Worm (Caenorhabditis elegans) whole organism, L3 larva: ENCODE measurements around the gene F09E5.3.

ENCODE experiments used
- R02D3.7 ChIP-seq: fragments of 150-350 bp; optimal IDR thresholded peaks from 2 replicates; lab custom pipeline; 2014; ENCODE audit warnings: missing biosample characterization, missing genetic modification characterization
- ZK546.5 ChIP-seq: sonication (generic microtip); optimal IDR thresholded peaks from 2 replicates; lab custom pipeline; 2017; ENCODE audit warnings: missing biosample characterization, missing genetic modification characterization
- aly-2 ChIP-seq: fragments of 150-350 bp; optimal IDR thresholded peaks from 2 replicates; lab custom pipeline; 2014; ENCODE audit warnings: missing biosample characterization, missing genetic modification characterization
- ama-1 ChIP-seq: fragments of 150-350 bp; optimal IDR thresholded peaks from 2 replicates; lab custom pipeline; 2018
- ceh-16 ChIP-seq: sonication (generic microtip); optimal IDR thresholded peaks from 2 replicates; lab custom pipeline; 2017; ENCODE audit warnings: missing biosample characterization, missing genetic modification characterization
- ceh-82 ChIP-seq: fragments of 150-350 bp; optimal IDR thresholded peaks from 2 replicates; lab custom pipeline; 2014; ENCODE audit warnings: missing biosample characterization, missing genetic modification characterization
- ceh-9 ChIP-seq: sonication (generic microtip); optimal IDR thresholded peaks from 2 replicates; lab custom pipeline; 2018; ENCODE audit warnings: missing biosample characterization, missing genetic modification characterization
- elt-1 ChIP-seq: fragments of 150-350 bp; optimal IDR thresholded peaks from 2 replicates; lab custom pipeline; 2014; ENCODE audit warnings: missing biosample characterization, missing genetic modification characterization
- elt-2 ChIP-seq: sonication (generic microtip); optimal IDR thresholded peaks from 2 replicates; lab custom pipeline; 2016; ENCODE audit warnings: missing genetic modification reagents, mild to moderate bottlenecking, missing genetic modification characterization, missing compliant biosample characterization
- elt-3 ChIP-seq, 3 experiments: fragments of 150-350 bp in 1 of 3; sonication (generic microtip) in 2 of 3; optimal IDR thresholded peaks; 2 replicates in 2 of 3; 4 replicates in 1 of 3; lab custom pipeline; 2014 to 2017; ENCODE audit warnings: missing biosample characterization in 3 of 3, missing genetic modification characterization in 3 of 3
- eor-1 ChIP-seq, 2 experiments: fragments of 150-350 bp; optimal IDR thresholded peaks; 2 replicates each; lab custom pipeline; 2014 to 2018; ENCODE audit warnings: missing biosample characterization in 2 of 2, missing genetic modification characterization in 2 of 2
- fkh-10 ChIP-seq: sonication (generic microtip); optimal IDR thresholded peaks from 2 replicates; lab custom pipeline; 2017; ENCODE audit warnings: missing biosample characterization, missing genetic modification reagents, missing genetic modification characterization
- fos-1 ChIP-seq: fragments of 150-350 bp; optimal IDR thresholded peaks from 2 replicates; lab custom pipeline; 2014; ENCODE audit warnings: missing biosample characterization, missing genetic modification characterization
- hmg-11 ChIP-seq: sonication (generic microtip); optimal IDR thresholded peaks from 2 replicates; lab custom pipeline; 2016; ENCODE audit warnings: missing genetic modification characterization, missing compliant biosample characterization
- jun-1 ChIP-seq: fragments of 150-350 bp; optimal IDR thresholded peaks from 2 replicates; lab custom pipeline; 2014; ENCODE audit warnings: missing biosample characterization, missing genetic modification reagents, missing genetic modification characterization
- mdl-1 ChIP-seq: fragments of 150-350 bp; optimal IDR thresholded peaks from 2 replicates; lab custom pipeline; 2014; ENCODE audit warnings: missing biosample characterization, missing genetic modification characterization
- nhr-11 ChIP-seq: fragments of 150-350 bp; optimal IDR thresholded peaks from 2 replicates; lab custom pipeline; 2014; ENCODE audit warnings: missing biosample characterization, missing genetic modification characterization
- nhr-12 ChIP-seq: fragments of 150-350 bp; optimal IDR thresholded peaks from 2 replicates; lab custom pipeline; 2014; ENCODE audit warnings: missing biosample characterization, missing genetic modification characterization
- nhr-237 ChIP-seq: fragments of 150-350 bp; optimal IDR thresholded peaks from 2 replicates; lab custom pipeline; 2014; ENCODE audit warnings: missing biosample characterization, missing genetic modification characterization
- nhr-25 ChIP-seq: sonication (generic microtip); optimal IDR thresholded peaks from 2 replicates; lab custom pipeline; 2017; ENCODE audit warnings: missing biosample characterization, missing genetic modification characterization
- nhr-43 ChIP-seq: sonication (generic microtip); optimal IDR thresholded peaks from 2 replicates; lab custom pipeline; 2016; ENCODE audit warnings: mild to moderate bottlenecking, missing genetic modification characterization, missing compliant biosample characterization; ENCODE audit not compliant: poor library complexity, severe bottlenecking
- nhr-67 ChIP-seq: fragments of 150-350 bp; optimal IDR thresholded peaks from 2 replicates; lab custom pipeline; 2014; ENCODE audit warnings: missing biosample characterization, missing genetic modification characterization
- nhr-76 ChIP-seq: fragments of 150-350 bp; sonication (generic microtip); optimal IDR thresholded peaks from 5 replicates; lab custom pipeline; 2014; ENCODE audit warnings: missing biosample characterization, missing genetic modification characterization
- nhr-77 ChIP-seq: fragments of 150-350 bp; optimal IDR thresholded peaks from 2 replicates; lab custom pipeline; 2014; ENCODE audit warnings: missing biosample characterization, missing genetic modification characterization
- pha-4 ChIP-seq: fragments of 150-350 bp; optimal IDR thresholded peaks from 2 replicates; lab custom pipeline; 2014; ENCODE audit warnings: missing biosample characterization, missing genetic modification reagents, missing genetic modification characterization
- pqm-1 ChIP-seq: fragments of 150-350 bp; optimal IDR thresholded peaks from 2 replicates; lab custom pipeline; 2017; ENCODE audit warnings: missing biosample characterization, missing genetic modification characterization, inconsistent platforms
- sea-2 ChIP-seq: fragments of 150-350 bp; sonication (generic microtip); optimal IDR thresholded peaks from 4 replicates; lab custom pipeline; 2014; ENCODE audit warnings: missing biosample characterization, missing genetic modification reagents, missing genetic modification characterization
- skn-1 ChIP-seq: fragments of 150-350 bp; optimal IDR thresholded peaks from 2 replicates; lab custom pipeline; 2014; ENCODE audit warnings: missing biosample characterization, missing genetic modification characterization
- snpc-4 ChIP-seq: fragments of 150-350 bp; optimal IDR thresholded peaks from 2 replicates; lab custom pipeline; 2014; ENCODE audit warnings: missing biosample characterization, missing genetic modification characterization
- unc-62 ChIP-seq: fragments of 150-350 bp; sonication (generic microtip); optimal IDR thresholded peaks from 4 replicates; lab custom pipeline; 2014; ENCODE audit warnings: missing biosample characterization, missing genetic modification reagents, missing genetic modification characterization
- zag-1 ChIP-seq: fragments of 150-350 bp; optimal IDR thresholded peaks from 2 replicates; lab custom pipeline; 2014; ENCODE audit warnings: missing biosample characterization, missing genetic modification characterization
- ztf-11 ChIP-seq: fragments of 150-350 bp; optimal IDR thresholded peaks from 2 replicates; lab custom pipeline; 2014; ENCODE audit warnings: missing biosample characterization, missing genetic modification characterization
- ztf-4 ChIP-seq: fragments of 150-350 bp; optimal IDR thresholded peaks from 2 replicates; lab custom pipeline; 2014; ENCODE audit warnings: missing biosample characterization, missing genetic modification characterization

The F09E5.3 gene

DNA sequence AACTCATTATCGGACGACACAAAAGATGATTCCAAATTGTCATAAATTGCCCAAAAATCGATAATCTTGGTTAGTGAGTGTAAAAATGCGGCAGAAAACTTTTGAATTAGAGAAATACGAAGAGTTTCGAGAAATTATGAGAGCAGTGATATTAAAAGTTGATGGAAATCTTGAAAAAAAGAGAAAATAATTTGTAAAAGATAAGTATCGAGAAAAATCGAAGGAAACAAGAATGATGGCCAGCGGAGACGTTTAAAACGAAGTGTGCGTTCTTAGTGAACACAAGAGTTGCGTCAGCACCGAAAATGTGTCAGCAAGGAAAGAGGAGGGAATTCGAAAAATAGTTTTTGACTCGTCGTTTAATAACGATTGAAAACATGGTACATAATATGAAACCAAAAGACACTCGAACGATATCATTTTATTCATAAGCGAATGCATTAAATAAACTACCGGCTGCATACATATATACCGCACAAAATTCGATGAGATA lies 16.1 kb downstream of the F09E5.3 start, which contains the start of gene ndx-6 (continued):
- TF ChIP-seq pqm-1 (tag; lab: Kevin White, UChicago) (peak; percentile 29), fos-1 (tag; lab: Kevin White, UChicago) (no peak), sea-2 (GFP tag; lab: Kevin White, UChicago) (no peak), ceh-82 (tag; lab: Kevin White, UChicago) (peak; percentile 11), ama-1 (lab: Kevin White, UChicago) (peak; percentile 73), nhr-67 (tag; lab: Kevin White, UChicago) (no peak), elt-1 (tag; lab: Kevin White, UChicago) (no peak), ztf-11 (tag; lab: Kevin White, UChicago) (no peak), nhr-237 (tag; lab: Kevin White, UChicago) (no peak), aly-2 (tag; lab: Kevin White, UChicago) (peak; percentile 5), ZK546.5 (tag; lab: Kevin White, UChicago) (no peak), nhr-25 (peak; percentile 92), nhr-11 (tag; lab: Kevin White, UChicago) (no peak), ztf-4 (peak; percentile 58), pha-4 (tag; lab: Kevin White, UChicago) (peak; percentile 90), nhr-12 (tag; lab: Kevin White, UChicago) (no peak), ceh-16 (tag; lab: Kevin White, UChicago) (no peak)

DNA sequence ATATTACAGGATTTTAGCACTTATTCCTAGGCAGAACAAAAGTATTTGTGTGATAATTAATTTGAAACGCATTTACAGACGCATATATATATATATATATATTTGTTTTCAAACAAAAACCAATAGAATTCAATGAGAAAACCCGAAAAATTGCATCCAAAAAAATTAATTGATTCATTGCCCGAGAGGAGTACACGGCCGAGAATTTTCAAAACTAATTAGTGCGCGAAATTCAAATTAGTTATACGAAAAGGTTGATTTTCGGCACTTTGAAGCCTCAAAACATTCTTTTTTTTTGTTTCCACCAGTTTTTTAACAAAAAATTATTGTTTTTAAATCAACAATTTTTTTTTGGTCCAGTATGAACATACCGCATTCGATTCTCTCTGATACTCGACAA lies 17.6 kb downstream of the F09E5.3 start:
- TF ChIP-seq nhr-43 (tag; lab: Kevin White, UChicago) = no peak
- no peak for TF ChIP-seq unc-62 (GFP tag; lab: Kevin White, UChicago)
- TF ChIP-seq ZK546.5 (tag; lab: Kevin White, UChicago) = no peak
- no peak for TF ChIP-seq ceh-9 (tag; lab: Kevin White, UChicago)
- no peak for TF ChIP-seq fos-1 (tag; lab: Kevin White, UChicago)
- TF ChIP-seq skn-1 (tag; lab: Kevin White, UChicago) = no peak
- TF ChIP-seq, all 47 proteins: peak for 0

ce11 chrII:5393090-5393489 lies 19.3 kb downstream of the F09E5.3 start, which contains the start of gene brap-2:
Gene brap-2 (minus strand): TSS chrII:5393190.
- no peak for TF ChIP-seq aly-2 (tag; lab: Kevin White, UChicago)
- TF ChIP-seq nhr-76 (tag; lab: Kevin White, UChicago) = no peak
- TF ChIP-seq nhr-237 (tag; lab: Kevin White, UChicago) = no peak
- no peak for TF ChIP-seq elt-2 (tag; lab: Kevin White, UChicago)

DNA sequence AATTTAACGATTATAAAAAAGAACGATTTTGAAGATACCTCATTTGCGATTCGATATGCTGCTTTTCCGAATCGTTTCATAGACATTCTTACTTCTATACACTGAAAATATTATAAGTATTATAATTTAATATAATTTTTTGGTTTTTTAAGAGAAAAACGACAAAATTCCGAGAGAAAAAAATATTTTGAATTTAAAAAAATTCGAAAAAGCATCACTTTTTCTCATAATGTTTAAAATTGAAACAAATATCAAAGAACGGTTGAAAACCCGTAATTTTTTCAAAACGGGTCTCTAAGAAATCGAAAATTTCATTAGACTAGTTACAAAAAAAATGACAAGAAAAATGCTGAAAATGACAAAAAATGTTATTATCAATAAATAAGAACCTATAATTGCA lies 21.8 kb downstream of the F09E5.3 start, which contains the start of gene pink-1:
pink-1 (minus strand) TSS at position 101 of the 400 bp plus-strand sequence.
- TF ChIP-seq ceh-16 (tag; lab: Kevin White, UChicago) (no peak), ztf-4 (no peak), ceh-82 (tag; lab: Kevin White, UChicago) (no peak), nhr-237 (tag; lab: Kevin White, UChicago) (no peak), jun-1 (tag; lab: Kevin White, UChicago) (no peak), snpc-4 (tag; lab: Kevin White, UChicago) (no peak), mdl-1 (tag; lab: Kevin White, UChicago) (no peak), fkh-10 (GFP tag; lab: Kevin White, UChicago) (no peak), fos-1 (tag; lab: Kevin White, UChicago) (no peak), elt-3 (tag; optimal IDR thresholded peaks at IDR 0.05; lab: Kevin White, UChicago) (no peak), eor-1 (tag; optimal IDR thresholded peaks at IDR 0.05; lab: Kevin White, UChicago) (no peak), R02D3.7 (tag; lab: Kevin White, UChicago) (no peak), zag-1 (no peak), nhr-25 (no peak)

DNA sequence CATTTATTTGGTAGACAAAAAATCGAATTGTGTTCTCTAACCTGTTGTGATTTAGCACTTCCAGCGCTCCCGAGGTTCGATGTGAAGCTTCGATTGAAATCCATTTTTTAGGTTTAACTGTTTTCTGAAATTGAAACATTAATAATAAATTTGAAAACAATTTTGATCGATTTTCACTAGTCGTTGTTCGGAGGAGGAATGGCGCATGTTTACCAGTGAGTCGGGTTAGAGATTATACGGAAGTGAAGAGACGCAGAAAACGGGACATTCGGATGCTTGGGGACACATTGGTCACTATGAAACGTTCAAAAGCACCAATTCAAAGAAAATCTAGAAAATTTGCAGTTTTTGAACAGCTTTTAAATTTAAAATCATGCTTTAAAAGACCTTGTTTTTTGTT lies 25.0 kb downstream of the F09E5.3 start, which contains the start of gene fbxl-3:
fbxl-3 (minus strand) TSS at position 124 of the 400 bp plus-strand sequence.
- TF ChIP-seq nhr-77 (tag; lab: Kevin White, UChicago) (no peak), elt-3 (tag; optimal IDR thresholded peaks at IDR 0.05; lab: Kevin White, UChicago) (no peak), hmg-11 (tag; lab: Kevin White, UChicago) (peak; percentile 22)
